Fruit fly (Drosophila melanogaster) S2 (cell line): Measurements from ENCODE around the gene CG10077.
A peak's percentile ranks its signal among the peaks of the same experiment; 100 is the strongest.

Experiments used
- CG8478 ChIP-seq: fragments of >200 bp; optimal IDR thresholded peaks from 2 replicates; lab custom pipeline; 2018
- CTCF ChIP-seq, 2 experiments: fragments of >200 bp; optimal IDR thresholded peaks; 2 replicates each; lab custom pipeline; 2018

CG10077 gene

dm6 chr3L:6981823-6982222 lies 26.1 kb upstream of the CG10077 start:
- TF ChIP-seq CG8478 (lab: Kevin White, UChicago) = no peak
- no peak for TF ChIP-seq CTCF (optimal IDR thresholded peaks at IDR 0.05; lab: Kevin White, UChicago)

- no peak for TF ChIP-seq CG8478 (lab: Kevin White, UChicago)
- no peak for TF ChIP-seq CTCF (optimal IDR thresholded peaks at IDR 0.05; lab: Kevin White, UChicago)
Observed at dm6 chr3L:6981109-6981741, 25.5 kb upstream of the CG10077 start.

- TF ChIP-seq CG8478 (lab: Kevin White, UChicago) (no peak), CTCF (optimal IDR thresholded peaks at IDR 0.05; lab: Kevin White, UChicago) (no peak)
Observed at dm6 chr3L:6980553-6980952, 24.8 kb upstream of the CG10077 start.

dm6 chr3L:6979387-6980249 lies 23.9 kb upstream of the CG10077 start, which contains the start of gene Galphai:
Gene Galphai (minus strand): TSS chr3L:6980044.
- TF ChIP-seq CG8478 (lab: Kevin White, UChicago) (no peak), CTCF (optimal IDR thresholded peaks at IDR 0.05; lab: Kevin White, UChicago) (peak; percentile 76)

dm6 chr3L:6978757-6979386 lies 23.2 kb upstream of the CG10077 start:
- TF ChIP-seq CG8478 (lab: Kevin White, UChicago) (no peak), CTCF (optimal IDR thresholded peaks at IDR 0.05; lab: Kevin White, UChicago) (no peak)

dm6 chr3L:6978030-6978683 lies 22.5 kb upstream of the CG10077 start:
- TF ChIP-seq CG8478 (lab: Kevin White, UChicago) (no peak), CTCF (optimal IDR thresholded peaks at IDR 0.05; lab: Kevin White, UChicago) (no peak)

dm6 chr3L:6977391-6977790 lies 21.7 kb upstream of the CG10077 start:
- TF ChIP-seq CTCF (optimal IDR thresholded peaks at IDR 0.05; lab: Kevin White, UChicago) (no peak), CG8478 (lab: Kevin White, UChicago) (no peak)

- TF ChIP-seq CTCF (optimal IDR thresholded peaks at IDR 0.05; lab: Kevin White, UChicago) = no peak
- TF ChIP-seq CG8478 (lab: Kevin White, UChicago) = no peak
Observed at dm6 chr3L:6976601-6977140, 21.0 kb upstream of the CG10077 start.

- TF ChIP-seq CG8478 (lab: Kevin White, UChicago) = no peak
- no peak for TF ChIP-seq CTCF (optimal IDR thresholded peaks at IDR 0.05; lab: Kevin White, UChicago)
Observed at dm6 chr3L:6975875-6976274, 20.2 kb upstream of the CG10077 start.

dm6 chr3L:6972367-6972766 lies 16.7 kb upstream of the CG10077 start, which contains the start of gene CG10063:
Gene CG10063 (minus strand): TSS chr3L:6972467.
- TF ChIP-seq CTCF (optimal IDR thresholded peaks at IDR 0.05; lab: Kevin White, UChicago) (no peak), CG8478 (lab: Kevin White, UChicago) (no peak)

dm6 chr3L:6971298-6971697 lies 15.6 kb upstream of the CG10077 start:
- no peak for TF ChIP-seq CG8478 (lab: Kevin White, UChicago)
- TF ChIP-seq CTCF (optimal IDR thresholded peaks at IDR 0.05; lab: Kevin White, UChicago) = no peak

- TF ChIP-seq CG8478 (lab: Kevin White, UChicago) = no peak
- TF ChIP-seq CTCF (optimal IDR thresholded peaks at IDR 0.05; lab: Kevin White, UChicago) = no peak
Observed at dm6 chr3L:6968961-6969814, 13.5 kb upstream of the CG10077 start, which contains the start of the genes Mis12 and CG9953. Gene Mis12 (minus strand): TSS chr3L:6969048. Gene CG9953 (plus strand): TSS chr3L:6969658.

- no peak for TF ChIP-seq CTCF (optimal IDR thresholded peaks at IDR 0.05; lab: Kevin White, UChicago)
- TF ChIP-seq CG8478 (lab: Kevin White, UChicago) = no peak
Observed at dm6 chr3L:6967797-6968196, 12.1 kb upstream of the CG10077 start, which contains the start of gene CG10064. Gene CG10064 (minus strand): TSS chr3L:6967897.
